Fruit fly (Drosophila melanogaster): Measurements from ENCODE around the gene nerfin-1.

nerfin-1 gene

DNA sequence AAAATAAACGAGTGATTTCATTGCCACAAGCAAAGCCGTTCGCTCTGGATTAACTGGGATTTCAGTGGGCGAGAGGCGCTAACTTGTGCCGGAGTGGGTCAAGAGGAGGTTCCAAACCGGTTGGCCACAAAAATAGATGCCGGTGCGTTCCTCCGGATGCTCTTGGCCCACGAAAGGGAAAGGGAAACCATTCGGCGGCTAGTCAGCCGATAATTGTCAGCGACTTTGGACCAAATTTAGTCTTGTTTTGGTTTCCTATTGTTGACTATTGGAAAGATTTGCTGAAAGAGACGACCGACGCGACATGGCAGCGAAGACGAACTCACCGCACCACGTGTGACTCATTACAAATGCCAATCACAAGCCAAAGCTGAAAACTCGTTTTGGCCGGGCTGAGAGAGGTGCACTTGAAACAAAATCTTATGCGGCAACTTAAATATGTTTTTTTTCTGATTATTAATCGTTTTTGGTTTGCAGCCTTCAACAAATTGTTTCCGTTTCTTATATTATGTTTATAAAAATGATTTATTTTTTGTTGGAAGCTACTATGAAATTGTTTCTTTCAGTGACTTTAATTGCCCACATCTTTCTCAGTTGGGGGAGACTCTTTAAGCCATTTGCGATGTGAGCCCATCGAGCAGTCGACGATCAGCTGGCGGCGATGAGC is 13.5 kb upstream of the nerfin-1 start, which contains the start of gene CG34056 (continued):
- TF ChIP-seq danr (GFP tag; IDR thresholded peaks at IDR 0.05) (peak; percentile 95), ssp (GFP tag; IDR thresholded peaks at IDR 0.05) (peak; percentile 87), ftz-f1 (GFP tag; optimal IDR thresholded peaks at IDR 0.05) (no peak), CG11085 (GFP tag; IDR thresholded peaks at IDR 0.05) (peak; percentile 82), CG15479 (GFP tag; optimal IDR thresholded peaks at IDR 0.05) (no peak), CG17612 (GFP tag; IDR thresholded peaks at IDR 0.05) (peak; percentile 86), CG9932 (GFP tag; IDR thresholded peaks at IDR 0.05) (peak; percentile 92), CG17361 (GFP tag; IDR thresholded peaks at IDR 0.05) (peak; percentile 94), Hand (GFP tag; optimal IDR thresholded peaks at IDR 0.05) (peak; percentile 40), BEAF-32 (GFP tag; optimal IDR thresholded peaks at IDR 0.05) (no peak), hth (optimal IDR thresholded peaks at IDR 0.05) (no peak), CG17359 (tag; optimal IDR thresholded peaks at IDR 0.05) (peak; percentile 96), CG4404 (GFP tag; IDR thresholded peaks at IDR 0.05) (peak; percentile 87), CG12104 (GFP tag; optimal IDR thresholded peaks at IDR 0.05) (peak; percentile 89), psq (GFP tag; optimal IDR thresholded peaks at IDR 0.05) (peak; percentile 45), B-H1 (GFP tag; IDR thresholded peaks at IDR 0.05) (peak; percentile 93), Spps (tag; optimal IDR thresholded peaks at IDR 0.05) (peak; percentile 89), zfh1 (GFP tag; IDR thresholded peaks at IDR 0.05) (peak; percentile 97), CG4730 (GFP tag; IDR thresholded peaks at IDR 0.05) (peak; percentile 95), CG3281 (GFP tag; optimal IDR thresholded peaks at IDR 0.05) (peak; percentile 93), dati (GFP tag; IDR thresholded peaks at IDR 0.05) (peak; percentile 86), CG11247 (GFP tag; IDR thresholded peaks at IDR 0.05) (peak; percentile 96), stwl (tag; optimal IDR thresholded peaks at IDR 0.05) (peak; percentile 23), Hr51 (GFP tag; optimal IDR thresholded peaks at IDR 0.05) (peak; percentile 47 to 92), CG11456 (GFP tag; IDR thresholded peaks at IDR 0.05) (peak; percentile 95), Rfx (GFP tag; IDR thresholded peaks at IDR 0.05) (peak; percentile 97), CG34224 (GFP tag; IDR thresholded peaks at IDR 0.05; ENCODE audit: partially characterized antibody) (no peak), CG6683 (GFP tag; optimal IDR thresholded peaks at IDR 0.05) (peak; percentile 88), Usf (GFP tag; optimal IDR thresholded peaks at IDR 0.05) (peak; percentile 32), croc (GFP tag; conservative IDR thresholded peaks at IDR 0.05) (peak; percentile 83), exex (tag; optimal IDR thresholded peaks at IDR 0.05) (peak; percentile 71), NK7.1 (GFP tag; optimal IDR thresholded peaks at IDR 0.05) (peak; percentile 86), Abd-B (GFP tag; optimal IDR thresholded peaks at IDR 0.05) (peak; percentile 78), CG3163 (GFP tag; optimal IDR thresholded peaks at IDR 0.05) (no peak), Mrtf (GFP tag; IDR thresholded peaks at IDR 0.05) (peak; percentile 93), NfI (GFP tag; optimal IDR thresholded peaks at IDR 0.05) (peak; percentile 81), CG12744 (GFP tag; optimal IDR thresholded peaks at IDR 0.05) (peak; percentile 57), Kr (GFP tag; optimal IDR thresholded peaks at IDR 0.05) (no peak), zfh2 (GFP tag; optimal IDR thresholded peaks at IDR 0.05) (peak; percentile 75), pb (GFP tag; optimal IDR thresholded peaks at IDR 0.05) (peak; percentile 69), D19B (GFP tag; optimal IDR thresholded peaks at IDR 0.05) (peak; percentile 74), Nf-YA (GFP tag; IDR thresholded peaks at IDR 0.05) (peak; percentile 94), pita (GFP tag; optimal IDR thresholded peaks at IDR 0.05) (no peak), CG3407 (GFP tag; optimal IDR thresholded peaks at IDR 0.05) (peak; percentile 84), CG14667 (GFP tag; IDR thresholded peaks at IDR 0.05) (peak; percentile 91), ap (GFP tag; IDR thresholded peaks at IDR 0.05) (peak; percentile 92), disco-r (GFP tag; optimal IDR thresholded peaks at IDR 0.05) (peak; percentile 59), Sin3A (optimal IDR thresholded peaks at IDR 0.05) (no peak), Bteb2 (GFP tag; optimal IDR thresholded peaks at IDR 0.05) (peak; percentile 74), dmrt11E (tag; optimal IDR thresholded peaks at IDR 0.05) (peak; percentile 66), CG7987 (GFP tag; optimal IDR thresholded peaks at IDR 0.05) (peak; percentile 58)

All from whole organism, embryonic.